Fruit fly (Drosophila melanogaster) whole organism, adult: ENCODE measurements around the gene gammaSnap2.

ENCODE experiments used
- CG11617 ChIP-seq: fragments of 200-800 bp; sonication (Bioruptor generic); optimal IDR thresholded peaks from 2 replicates; lab custom pipeline; 2017; ENCODE audit warnings: mild to moderate bottlenecking, missing biosample characterization, missing genetic modification reagents, missing genetic modification characterization
- CG12768 ChIP-seq: fragments of 200-800 bp; sonication (Bioruptor generic); optimal IDR thresholded peaks from 2 replicates; lab custom pipeline; 2017; ENCODE audit warnings: missing biosample characterization, missing genetic modification characterization, mild to moderate bottlenecking, moderate library complexity, missing genetic modification reagents
- CG14711 ChIP-seq: fragments of 200-800 bp; sonication (Bioruptor generic); optimal IDR thresholded peaks from 2 replicates; lab custom pipeline; 2018; ENCODE audit warnings: missing biosample characterization, mild to moderate bottlenecking, missing genetic modification characterization, moderate library complexity
- CG1620 ChIP-seq: fragments of 200-800 bp; sonication (Bioruptor generic); optimal IDR thresholded peaks from 2 replicates; lab custom pipeline; 2016; ENCODE audit warnings: missing biosample characterization, missing genetic modification characterization
- CG33017 ChIP-seq: fragments of 200-800 bp; sonication (Bioruptor generic); optimal IDR thresholded peaks from 2 replicates; lab custom pipeline; 2018; ENCODE audit warnings: missing biosample characterization, mild to moderate bottlenecking, missing genetic modification characterization, moderate library complexity
- CG5204 ChIP-seq: fragments of 200-800 bp; sonication (Bioruptor generic); optimal IDR thresholded peaks from 2 replicates; lab custom pipeline; 2016; ENCODE audit warnings: missing biosample characterization, missing genetic modification characterization
- CG7045 ChIP-seq: fragments of 200-800 bp; sonication (Bioruptor generic); optimal IDR thresholded peaks from 2 replicates; lab custom pipeline; 2017; ENCODE audit warnings: missing biosample characterization, mild to moderate bottlenecking, missing genetic modification characterization
- CG7101 ChIP-seq: fragments of 200-800 bp; sonication (Bioruptor generic); optimal IDR thresholded peaks from 2 replicates; lab custom pipeline; 2018; ENCODE audit warnings: missing biosample characterization, mild to moderate bottlenecking, missing genetic modification characterization, moderate library complexity
- Clk ChIP-seq: fragments of 200-800 bp; sonication (Bioruptor generic); optimal IDR thresholded peaks from 2 replicates; lab custom pipeline; 2017; ENCODE audit warnings: missing biosample characterization, missing genetic modification characterization
- Crg-1 ChIP-seq: fragments of 200-800 bp; sonication (Bioruptor generic); optimal IDR thresholded peaks from 2 replicates; lab custom pipeline; 2016; ENCODE audit warnings: missing biosample characterization, missing genetic modification characterization
- Hr96 ChIP-seq: fragments of 200-800 bp; sonication (Bioruptor generic); optimal IDR thresholded peaks from 2 replicates; lab custom pipeline; 2016; ENCODE audit warnings: missing biosample characterization, missing genetic modification characterization
- Mnt ChIP-seq: fragments of 200-800 bp; sonication (Bioruptor generic); optimal IDR thresholded peaks from 2 replicates; lab custom pipeline; 2016; ENCODE audit warnings: missing biosample characterization, mild to moderate bottlenecking, missing genetic modification characterization
- bab1 ChIP-seq: fragments of 200-800 bp; sonication (Bioruptor generic); optimal IDR thresholded peaks from 3 replicates; lab custom pipeline; 2019; ENCODE audit warnings: missing biosample characterization, mild to moderate bottlenecking, missing genetic modification characterization, moderate library complexity
- cic ChIP-seq: fragments of 200-800 bp; sonication (Bioruptor generic); optimal IDR thresholded peaks from 2 replicates; lab custom pipeline; 2017; ENCODE audit warnings: missing biosample characterization, mild to moderate bottlenecking, missing genetic modification characterization, moderate library complexity
- cnc ChIP-seq, 2 experiments: fragments of >200 bp; optimal IDR thresholded peaks; 2 replicates each; lab custom pipeline; 2017
- kay ChIP-seq: fragments of 200-800 bp; sonication (Bioruptor generic); peaks from one replicate; lab custom pipeline; 2016; ENCODE audit warnings: missing biosample characterization, missing genetic modification characterization, borderline replicate concordance
- ovo ChIP-seq: fragments of 200-800 bp; sonication (Bioruptor generic); optimal IDR thresholded peaks from 2 replicates; lab custom pipeline; 2016; ENCODE audit warnings: missing biosample characterization, missing genetic modification characterization
- pad ChIP-seq: fragments of 200-800 bp; sonication (Bioruptor generic); optimal IDR thresholded peaks from 3 replicates; lab custom pipeline; 2017; ENCODE audit warnings: missing biosample characterization, missing genetic modification characterization, mild to moderate bottlenecking, moderate library complexity, missing genetic modification reagents
- tj ChIP-seq: fragments of 200-800 bp; sonication (Bioruptor generic); optimal IDR thresholded peaks from 3 replicates; lab custom pipeline; 2017; ENCODE audit warnings: missing biosample characterization, mild to moderate bottlenecking, missing genetic modification characterization, moderate library complexity
- toe ChIP-seq: fragments of 200-800 bp; sonication (Bioruptor generic); optimal IDR thresholded peaks from 2 replicates; lab custom pipeline; 2016; ENCODE audit warnings: missing biosample characterization, missing genetic modification characterization

Gene gammaSnap2

DNA sequence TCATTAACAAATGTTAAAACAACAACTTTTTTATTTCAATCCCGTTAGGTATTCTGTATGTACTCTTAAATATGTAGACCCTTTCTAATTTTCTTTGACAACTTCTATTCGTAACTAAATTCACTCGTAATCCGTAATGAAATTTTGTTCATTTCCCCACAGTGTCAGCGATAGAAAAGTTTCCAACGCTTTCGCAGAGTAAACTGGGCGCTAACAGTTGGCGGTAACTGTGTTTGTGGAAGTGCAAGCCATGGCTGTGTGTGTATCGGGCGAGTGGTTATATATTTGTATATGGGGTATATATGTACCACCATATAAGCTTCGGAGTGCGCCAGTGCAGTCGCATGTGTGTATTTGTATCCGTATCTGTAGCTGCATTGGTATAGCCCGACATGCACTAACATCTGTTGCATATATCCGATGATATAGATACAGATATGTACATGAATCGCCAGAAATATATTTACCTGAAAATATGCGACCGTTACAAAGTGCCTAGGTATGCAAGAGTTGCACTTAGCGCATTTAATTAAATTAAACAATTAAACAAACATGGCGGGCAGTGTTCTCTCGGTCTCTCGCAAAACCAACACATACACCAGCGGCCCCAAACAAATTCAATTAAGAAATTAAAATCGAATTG, 39.6 kb downstream of the gammaSnap2 start:
- TF ChIP-seq Clk (GFP tag; lab: Kevin White, UChicago) (peak; percentile 76), bab1 (no peak), CG5204 (peak; percentile 81), pad (no peak), CG14711 (peak; percentile 53), CG7101 (tag; lab: Kevin White, UChicago) (peak; percentile 68), CG11617 (GFP tag; lab: Kevin White, UChicago) (peak; percentile 47), tj (GFP tag; lab: Kevin White, UChicago) (peak; percentile 3), ovo (GFP tag; lab: Kevin White, UChicago) (peak; percentile 57), Mnt (GFP tag; lab: Kevin White, UChicago) (peak; percentile 13), Crg-1 (GFP tag; lab: Kevin White, UChicago) (no peak), CG7045 (peak; percentile 38), Hr96 (GFP tag; lab: Kevin White, UChicago) (peak; percentile 82), CG33017 (tag; lab: Kevin White, UChicago) (peak; percentile 31), cnc (optimal IDR thresholded peaks at IDR 0.05; lab: Kevin White, UChicago) (no peak), toe (GFP tag; lab: Kevin White, UChicago) (peak; percentile 59), CG1620 (GFP tag; lab: Kevin White, UChicago) (peak; percentile 15), CG12768 (GFP tag; lab: Kevin White, UChicago) (peak; percentile 68), kay (GFP tag; lab: Kevin White, UChicago) (no peak), cic (GFP tag; lab: Kevin White, UChicago) (peak; percentile 59)

DNA sequence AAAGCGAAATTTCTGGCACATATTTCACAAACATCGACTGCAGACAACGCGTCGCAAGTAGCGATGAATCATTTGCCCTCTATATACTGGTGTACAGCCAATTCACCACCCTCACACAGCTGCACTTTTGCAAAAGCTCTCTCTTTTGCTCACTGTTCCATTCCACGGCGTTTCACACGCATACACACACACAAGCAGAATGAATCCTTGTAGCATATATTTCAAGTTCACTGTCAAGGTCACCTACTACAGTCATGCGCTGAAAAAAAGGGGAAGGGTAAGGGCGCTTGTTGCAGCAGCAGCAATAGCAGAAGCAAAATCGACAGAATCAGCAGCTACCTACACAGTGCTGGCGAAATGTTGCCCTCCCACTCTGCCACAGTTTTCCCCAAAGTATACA, 40.5 kb downstream of the gammaSnap2 start:
- TF ChIP-seq pad, result peak; percentile 83
- TF ChIP-seq CG11617 (GFP tag; lab: Kevin White, UChicago), result no peak
- peak; percentile 68 for TF ChIP-seq tj (GFP tag; lab: Kevin White, UChicago)
- peak; percentile 12 for TF ChIP-seq CG12768 (GFP tag; lab: Kevin White, UChicago)
- TF ChIP-seq Hr96 (GFP tag; lab: Kevin White, UChicago), result no peak
- no peak for TF ChIP-seq CG14711
- TF ChIP-seq cic (GFP tag; lab: Kevin White, UChicago), result peak; percentile 76
- no peak for TF ChIP-seq CG5204
- no peak for TF ChIP-seq CG1620 (GFP tag; lab: Kevin White, UChicago)
- no peak for TF ChIP-seq kay (GFP tag; lab: Kevin White, UChicago)
- no peak for TF ChIP-seq Mnt (GFP tag; lab: Kevin White, UChicago)
- TF ChIP-seq Crg-1 (GFP tag; lab: Kevin White, UChicago), result peak; percentile 26

DNA sequence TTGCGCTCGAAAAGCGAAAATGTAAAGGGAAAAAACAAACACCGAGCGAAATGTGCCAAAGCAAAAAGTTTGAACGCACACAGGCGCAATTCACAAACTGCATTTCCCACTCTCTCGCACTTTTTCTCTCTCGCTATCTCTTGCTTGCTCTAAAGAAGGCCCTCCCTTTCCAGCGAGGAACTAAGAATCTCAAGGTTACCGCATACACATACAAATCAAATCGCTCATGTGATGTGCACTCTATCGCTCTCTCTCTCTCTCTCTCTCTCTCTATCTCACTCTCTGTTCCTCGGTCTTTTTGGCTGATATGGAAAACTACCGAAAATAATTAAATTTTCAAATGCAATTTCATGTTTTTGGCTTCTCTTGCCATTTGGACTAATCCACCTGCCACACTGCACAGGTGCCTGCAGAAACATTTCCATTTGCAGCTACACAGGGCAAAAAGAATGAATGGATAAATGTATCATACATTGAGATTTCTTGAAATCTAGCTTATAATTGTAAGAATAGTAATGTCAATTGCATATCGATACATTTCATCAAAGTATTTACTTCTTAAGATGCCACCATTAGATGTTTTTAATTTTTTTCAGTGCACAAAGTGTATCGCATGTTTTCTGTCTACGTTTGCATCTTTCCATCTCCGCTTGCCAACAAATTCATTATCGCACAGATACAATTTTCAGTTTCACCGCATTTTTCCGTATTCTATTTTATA, 41.8 kb downstream of the gammaSnap2 start:
- peak; percentile 76 for TF ChIP-seq cic (GFP tag; lab: Kevin White, UChicago)
- peak; percentile 94 for TF ChIP-seq CG14711
- TF ChIP-seq Mnt (GFP tag; lab: Kevin White, UChicago), result peak; percentile 75
- peak; percentile 98 for TF ChIP-seq CG33017 (tag; lab: Kevin White, UChicago)
- peak; percentile 85 for TF ChIP-seq CG1620 (GFP tag; lab: Kevin White, UChicago)
- peak; percentile 83 for TF ChIP-seq pad
- peak; percentile 93 for TF ChIP-seq tj (GFP tag; lab: Kevin White, UChicago)
- peak; percentile 98 for TF ChIP-seq CG5204
- peak in 1 of 2 experiments; percentile 64 for TF ChIP-seq cnc (optimal IDR thresholded peaks at IDR 0.05; lab: Kevin White, UChicago)
- TF ChIP-seq bab1, result peak; percentile 11
- TF ChIP-seq CG7045, result peak; percentile 98
- TF ChIP-seq CG7101 (tag; lab: Kevin White, UChicago), result peak; percentile 97
- TF ChIP-seq Hr96 (GFP tag; lab: Kevin White, UChicago), result peak; percentile 93
- TF ChIP-seq CG11617 (GFP tag; lab: Kevin White, UChicago), result peak; percentile 97
- peak; percentile 73 for TF ChIP-seq ovo (GFP tag; lab: Kevin White, UChicago)
- peak; percentile 99 for TF ChIP-seq CG12768 (GFP tag; lab: Kevin White, UChicago)
- TF ChIP-seq toe (GFP tag; lab: Kevin White, UChicago), result peak; percentile 97
- TF ChIP-seq Crg-1 (GFP tag; lab: Kevin White, UChicago), result peak; percentile 93
- TF ChIP-seq kay (GFP tag; lab: Kevin White, UChicago), result no peak
- TF ChIP-seq Clk (GFP tag; lab: Kevin White, UChicago), result peak; percentile 97

DNA sequence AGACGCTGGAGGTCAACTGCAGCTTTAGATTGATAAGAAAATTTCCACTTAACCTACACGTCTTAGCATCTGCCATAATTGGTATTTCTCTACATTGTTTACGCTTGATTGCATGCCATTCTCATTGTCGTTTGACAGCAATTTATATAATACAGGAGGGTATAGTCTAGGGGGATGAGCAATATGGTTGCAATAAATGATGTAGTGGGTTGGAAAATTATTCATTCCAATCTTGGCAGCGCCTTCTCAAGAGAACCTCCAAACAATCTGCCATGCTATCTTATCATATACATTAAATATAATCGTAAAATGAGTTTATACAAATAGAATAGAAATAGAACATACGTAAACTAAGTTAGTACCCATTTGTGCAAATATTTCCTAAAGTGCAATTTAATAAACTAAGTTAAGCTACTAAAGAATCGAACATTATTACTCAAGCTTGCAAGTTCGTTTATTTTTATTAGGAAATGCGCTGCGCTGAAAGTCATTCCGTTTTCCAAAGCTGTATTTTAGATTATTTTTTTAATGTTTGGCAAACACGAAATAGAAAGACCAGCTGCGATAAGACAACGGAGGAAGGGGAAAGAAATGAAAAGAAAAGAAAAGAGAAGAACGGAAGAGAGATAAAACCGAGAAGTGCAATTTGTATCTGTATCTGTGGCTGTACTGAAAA, 42.6 kb downstream of the gammaSnap2 start:
- no peak for TF ChIP-seq ovo (GFP tag; lab: Kevin White, UChicago)
- TF ChIP-seq Mnt (GFP tag; lab: Kevin White, UChicago), result no peak
- peak; percentile 97 for TF ChIP-seq kay (GFP tag; lab: Kevin White, UChicago)
- no peak for TF ChIP-seq CG12768 (GFP tag; lab: Kevin White, UChicago)
- no peak for TF ChIP-seq tj (GFP tag; lab: Kevin White, UChicago)
- peak; percentile 0 for TF ChIP-seq CG14711

DNA sequence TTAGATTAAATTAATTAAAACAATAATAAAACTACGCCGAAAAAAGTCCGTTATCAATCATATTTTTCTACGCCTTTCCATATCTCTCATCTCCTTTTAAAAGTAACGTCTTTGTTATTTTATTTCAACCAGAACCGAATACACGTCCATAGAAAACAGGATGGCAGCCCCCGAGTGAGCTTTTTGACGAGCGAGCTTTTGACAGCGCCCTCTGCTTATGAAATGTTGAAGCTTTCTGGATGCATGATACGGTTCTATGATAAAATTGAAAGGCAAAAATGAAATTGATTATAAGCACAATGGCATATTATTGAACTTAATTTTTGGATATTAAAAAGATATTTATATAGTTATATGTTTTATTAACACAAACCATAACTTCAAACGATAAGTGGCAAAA, 44.5 kb downstream of the gammaSnap2 start:
- TF ChIP-seq CG7101 (tag; lab: Kevin White, UChicago), result peak; percentile 27
- peak; percentile 42 for TF ChIP-seq pad
- TF ChIP-seq Mnt (GFP tag; lab: Kevin White, UChicago), result peak; percentile 9
- peak; percentile 19 for TF ChIP-seq CG1620 (GFP tag; lab: Kevin White, UChicago)
- no peak for TF ChIP-seq CG11617 (GFP tag; lab: Kevin White, UChicago)
- no peak for TF ChIP-seq cnc (optimal IDR thresholded peaks at IDR 0.05; lab: Kevin White, UChicago)
- TF ChIP-seq toe (GFP tag; lab: Kevin White, UChicago), result no peak
- TF ChIP-seq Crg-1 (GFP tag; lab: Kevin White, UChicago), result peak; percentile 30
- TF ChIP-seq ovo (GFP tag; lab: Kevin White, UChicago), result no peak
- peak; percentile 16 for TF ChIP-seq CG33017 (tag; lab: Kevin White, UChicago)
- peak; percentile 74 for TF ChIP-seq kay (GFP tag; lab: Kevin White, UChicago)
- TF ChIP-seq bab1, result peak; percentile 36
